Fruit fly (Drosophila melanogaster) whole organism, pupa: Measurements from ENCODE around the gene CG13896.
A peak's percentile ranks its signal among the peaks of the same experiment; 100 is the strongest.

Source experiments
- CG10348 ChIP-seq: fragments of 200-800 bp; sonication (Bioruptor generic); IDR thresholded peaks from 2 replicates; pipeline ENCODE4 v1.3.6; 2022; ENCODE audit warnings: missing biosample characterization, missing genetic modification characterization
- CG12605 ChIP-seq: fragments of 200-800 bp; sonication (Bioruptor generic); IDR thresholded peaks from 2 replicates; pipeline ENCODE4 v1.3.6; 2022; ENCODE audit warnings: missing biosample characterization, missing genetic modification characterization
- CG13204 ChIP-seq: fragments of 200-800 bp; sonication (Bioruptor generic); optimal IDR thresholded peaks from 2 replicates; lab custom pipeline; 2018; ENCODE audit warnings: missing biosample characterization, mild to moderate bottlenecking, missing genetic modification characterization, moderate library complexity
- CG14655 ChIP-seq: fragments of 200-800 bp; sonication (Bioruptor generic); optimal IDR thresholded peaks from 3 replicates; lab custom pipeline; 2017; ENCODE audit warnings: mild to moderate bottlenecking, missing biosample characterization, missing genetic modification reagents, missing genetic modification characterization
- CG15710 ChIP-seq: fragments of 200-800 bp; sonication (Bioruptor generic); optimal IDR thresholded peaks from 2 replicates; lab custom pipeline; 2018; ENCODE audit warnings: missing biosample characterization, mild to moderate bottlenecking, missing genetic modification characterization, moderate library complexity
- CG17806 ChIP-seq: fragments of 200-800 bp; sonication (Bioruptor generic); optimal IDR thresholded peaks from 2 replicates; lab custom pipeline; 2018; ENCODE audit warnings: missing biosample characterization, mild to moderate bottlenecking, missing genetic modification characterization, moderate library complexity
- CG32121 ChIP-seq: fragments of 200-800 bp; sonication (Bioruptor generic); IDR thresholded peaks from 2 replicates; pipeline ENCODE4 v1.3.6; 2022; ENCODE audit warnings: missing biosample characterization, missing genetic modification characterization
- CG34367 ChIP-seq: fragments of 200-800 bp; sonication (Bioruptor generic); optimal IDR thresholded peaks from 2 replicates; lab custom pipeline; 2018; ENCODE audit warnings: missing biosample characterization, mild to moderate bottlenecking, missing genetic modification characterization
- CG4496 ChIP-seq: fragments of 200-800 bp; sonication (Bioruptor generic); IDR thresholded peaks from 3 replicates; pipeline ENCODE4 v1.3.6; 2022; ENCODE audit warnings: missing biosample characterization, missing genetic modification characterization
- CG8159 ChIP-seq: fragments of 200-800 bp; sonication (Bioruptor generic); optimal IDR thresholded peaks from 3 replicates; lab custom pipeline; 2018; ENCODE audit warnings: missing biosample characterization, mild to moderate bottlenecking, missing genetic modification characterization, moderate library complexity
- CG8301 ChIP-seq: fragments of 200-800 bp; sonication (Bioruptor generic); optimal IDR thresholded peaks from 2 replicates; lab custom pipeline; 2018; ENCODE audit warnings: missing biosample characterization, mild to moderate bottlenecking, missing genetic modification characterization
- CG9948 ChIP-seq: fragments of 200-800 bp; sonication (Bioruptor generic); optimal IDR thresholded peaks from 2 replicates; lab custom pipeline; 2018; ENCODE audit warnings: missing biosample characterization, mild to moderate bottlenecking, missing genetic modification characterization, moderate library complexity
- D1 ChIP-seq: fragments of 200-800 bp; sonication (Bioruptor generic); optimal IDR thresholded peaks from 2 replicates; lab custom pipeline; 2018; ENCODE audit warnings: missing biosample characterization, mild to moderate bottlenecking, missing genetic modification characterization, moderate library complexity
- EcR ChIP-seq: fragments of 200-800 bp; sonication (Bioruptor generic); optimal IDR thresholded peaks from 3 replicates; lab custom pipeline; 2019; ENCODE audit warnings: missing biosample characterization, missing genetic modification characterization, mild to moderate bottlenecking, moderate library complexity, missing genetic modification reagents
- Ets98B ChIP-seq: fragments of 200-800 bp; sonication (Bioruptor generic); IDR thresholded peaks from 2 replicates; pipeline ENCODE4 v1.3.6; 2022; ENCODE audit warnings: missing biosample characterization, missing genetic modification characterization
- Pif1A ChIP-seq: fragments of 200-800 bp; sonication (Bioruptor generic); optimal IDR thresholded peaks from 3 replicates; lab custom pipeline; 2016; ENCODE audit warnings: missing biosample characterization, missing genetic modification characterization
- Pif1B ChIP-seq: fragments of 200-800 bp; sonication (Bioruptor generic); optimal IDR thresholded peaks from 3 replicates; lab custom pipeline; 2016; ENCODE audit warnings: missing biosample characterization, missing genetic modification characterization
- Snoo ChIP-seq: fragments of 200-800 bp; sonication (Bioruptor generic); optimal IDR thresholded peaks from 3 replicates; lab custom pipeline; 2017; ENCODE audit warnings: missing biosample characterization, mild to moderate bottlenecking, missing genetic modification characterization, inconsistent platforms
- fd96Ca ChIP-seq: fragments of 200-800 bp; sonication (Bioruptor generic); IDR thresholded peaks from 3 replicates; pipeline ENCODE4 v1.3.6; 2022; ENCODE audit warnings: missing biosample characterization, missing genetic modification characterization
- gl ChIP-seq: fragments of 200-800 bp; sonication (Bioruptor generic); optimal IDR thresholded peaks from 2 replicates; lab custom pipeline; 2018; ENCODE audit warnings: missing biosample characterization, mild to moderate bottlenecking, missing genetic modification characterization
- rn ChIP-seq: fragments of 200-800 bp; sonication (Bioruptor generic); IDR thresholded peaks from 2 replicates; pipeline ENCODE4 v1.3.6; 2022; ENCODE audit warnings: missing biosample characterization, missing genetic modification characterization

CG13896 gene

dm6 chr3L:727190-727589 is 15.5 kb upstream of the CG13896 start:
- TF ChIP-seq CG14655 (no peak), CG32121 (GFP tag; lab: Robert Waterston, UW) (no peak), Pif1A (peak; percentile 18), CG4496 (GFP tag; lab: Robert Waterston, UW) (no peak), CG10348 (GFP tag; lab: Robert Waterston, UW) (no peak), CG15710 (tag; lab: Kevin White, UChicago) (no peak), CG12605 (GFP tag; lab: Robert Waterston, UW) (no peak), EcR (no peak), CG17806 (tag; lab: Kevin White, UChicago) (no peak), CG34367 (tag; lab: Kevin White, UChicago) (no peak), rn (GFP tag; lab: Robert Waterston, UW) (no peak), Ets98B (GFP tag; lab: Robert Waterston, UW) (no peak), D1 (tag; lab: Kevin White, UChicago) (no peak), Pif1B (GFP tag; lab: Kevin White, UChicago) (no peak), Snoo (tag; lab: Kevin White, UChicago) (peak; percentile 56), gl (tag; lab: Kevin White, UChicago) (no peak), fd96Ca (no peak)
- TF ChIP-seq, all 21 proteins: peak for 2

dm6 chr3L:726486-727180 is 15.0 kb upstream of the CG13896 start:
- TF ChIP-seq CG34367 (tag; lab: Kevin White, UChicago): no peak
- TF ChIP-seq EcR: no peak
- no peak for TF ChIP-seq gl (tag; lab: Kevin White, UChicago)
- TF ChIP-seq CG4496 (GFP tag; lab: Robert Waterston, UW): no peak
- TF ChIP-seq rn (GFP tag; lab: Robert Waterston, UW): no peak
- no peak for TF ChIP-seq CG14655
- TF ChIP-seq Snoo (tag; lab: Kevin White, UChicago): no peak
- TF ChIP-seq Ets98B (GFP tag; lab: Robert Waterston, UW): no peak
- TF ChIP-seq CG12605 (GFP tag; lab: Robert Waterston, UW): no peak
- TF ChIP-seq CG8159 (tag; lab: Kevin White, UChicago): no peak
- no peak for TF ChIP-seq D1 (tag; lab: Kevin White, UChicago)

- TF ChIP-seq CG17806 (tag; lab: Kevin White, UChicago) (peak; percentile 75), fd96Ca (peak; percentile 51; the same call in 1 of the 3 replicates), CG14655 (peak; percentile 47), CG12605 (GFP tag; lab: Robert Waterston, UW) (no peak), EcR (no peak), CG13204 (GFP tag; lab: Kevin White, UChicago) (no peak), CG8301 (tag; lab: Kevin White, UChicago) (peak; percentile 28), D1 (tag; lab: Kevin White, UChicago) (peak; percentile 12), CG34367 (tag; lab: Kevin White, UChicago) (peak; percentile 49), Pif1A (peak; percentile 71), CG32121 (GFP tag; lab: Robert Waterston, UW) (no peak), CG9948 (peak; percentile 70), Snoo (tag; lab: Kevin White, UChicago) (peak; percentile 80), rn (GFP tag; lab: Robert Waterston, UW) (no peak), CG4496 (GFP tag; lab: Robert Waterston, UW) (0 out of 3 replicates have a peak, but pooled peaks have one; percentile 39), Ets98B (GFP tag; lab: Robert Waterston, UW) (no peak), CG15710 (tag; lab: Kevin White, UChicago) (peak; percentile 71), Pif1B (GFP tag; lab: Kevin White, UChicago) (peak; percentile 66), CG8159 (tag; lab: Kevin White, UChicago) (peak; percentile 74), gl (tag; lab: Kevin White, UChicago) (peak; percentile 30)
These were observed 14.0 kb upstream of the CG13896 start for dm6 chr3L:725527-726191.

DNA sequence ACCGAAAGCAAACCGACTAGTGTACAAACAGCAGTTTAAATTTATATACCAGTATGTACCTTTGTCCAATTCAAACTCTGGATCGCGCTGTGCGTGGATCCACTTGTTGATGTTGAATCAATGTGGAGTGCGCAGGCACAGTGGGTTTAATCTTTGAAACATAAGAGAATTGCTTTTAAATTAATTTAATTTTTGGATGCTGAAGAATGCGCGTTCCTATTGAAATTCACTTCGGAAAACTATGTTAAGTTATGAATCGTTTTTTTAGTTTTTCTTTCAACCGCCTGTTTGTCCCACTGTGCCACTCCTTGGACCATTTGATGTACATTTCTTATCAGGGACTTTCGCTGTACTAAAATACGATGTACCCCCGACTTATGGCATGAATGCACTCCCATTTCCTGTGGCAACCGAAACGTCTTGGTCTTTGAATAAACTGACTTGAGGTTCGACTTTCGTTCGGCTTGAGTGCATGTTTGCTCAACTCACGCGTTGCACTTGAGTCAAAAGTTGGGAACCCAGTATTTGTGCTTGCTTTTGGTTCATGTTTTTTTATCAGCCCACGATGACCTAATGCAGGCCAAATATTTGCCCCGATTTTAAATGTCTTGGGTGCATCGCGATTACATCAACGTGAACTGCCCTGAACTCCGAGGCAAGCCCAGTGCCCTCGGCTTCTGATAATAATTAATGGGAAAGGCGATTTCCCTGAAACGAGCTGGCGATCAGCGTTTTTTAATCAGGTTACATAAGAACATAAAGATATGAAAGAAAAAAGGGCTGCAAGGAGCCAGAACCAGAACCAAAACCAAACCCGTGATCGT is 13.1 kb upstream of the CG13896 start:
- TF ChIP-seq CG15710 (tag; lab: Kevin White, UChicago): peak; percentile 91
- peak; percentile 94 for TF ChIP-seq Pif1B (GFP tag; lab: Kevin White, UChicago)
- peak; percentile 93 for TF ChIP-seq CG12605 (GFP tag; lab: Robert Waterston, UW)
- TF ChIP-seq EcR: peak; percentile 64
- TF ChIP-seq CG4496 (GFP tag; lab: Robert Waterston, UW): peak; percentile 97
- TF ChIP-seq rn (GFP tag; lab: Robert Waterston, UW): peak; percentile 90
- TF ChIP-seq gl (tag; lab: Kevin White, UChicago): peak; percentile 85
- TF ChIP-seq CG8159 (tag; lab: Kevin White, UChicago): peak; percentile 91
- TF ChIP-seq CG32121 (GFP tag; lab: Robert Waterston, UW): peak; percentile 87
- TF ChIP-seq fd96Ca: peak; percentile 95
- TF ChIP-seq Snoo (tag; lab: Kevin White, UChicago): peak; percentile 97
- peak; percentile 92 for TF ChIP-seq CG17806 (tag; lab: Kevin White, UChicago)
- peak; percentile 89 for TF ChIP-seq CG14655
- peak; percentile 89 for TF ChIP-seq CG9948
- peak; percentile 94 for TF ChIP-seq Pif1A
- TF ChIP-seq CG8301 (tag; lab: Kevin White, UChicago): peak; percentile 84
- TF ChIP-seq Ets98B (GFP tag; lab: Robert Waterston, UW): peak; percentile 86
- TF ChIP-seq CG10348 (GFP tag; lab: Robert Waterston, UW): peak; percentile 53; the same call in 1 of the 2 replicates
- TF ChIP-seq CG34367 (tag; lab: Kevin White, UChicago): peak; percentile 91
- TF ChIP-seq D1 (tag; lab: Kevin White, UChicago): peak; percentile 84
- peak; percentile 78 for TF ChIP-seq CG13204 (GFP tag; lab: Kevin White, UChicago)
